Worm (Caenorhabditis elegans) whole organism, L2 larva: ENCODE measurements around the gene R06F6.12.

Source experiments
- ama-1 ChIP-seq: fragments of 150-350 bp; optimal IDR thresholded peaks from 2 replicates; lab custom pipeline; 2018; ENCODE audit warnings: inconsistent platforms
- blmp-1 ChIP-seq: sonication (generic microtip); optimal IDR thresholded peaks from 2 replicates; lab custom pipeline; 2017; ENCODE audit warnings: missing genetic modification characterization, mild to moderate bottlenecking, missing compliant biosample characterization, antibody characterized with exemption, moderate library complexity; ENCODE audit not compliant: insufficient read depth
- ceh-16 ChIP-seq: fragments of 150-350 bp; optimal IDR thresholded peaks from 2 replicates; lab custom pipeline; 2014; ENCODE audit warnings: missing biosample characterization, missing genetic modification characterization
- nhr-21 ChIP-seq: fragments of 150-350 bp; optimal IDR thresholded peaks from 2 replicates; lab custom pipeline; 2014; ENCODE audit warnings: missing biosample characterization, missing genetic modification characterization
- unc-39 ChIP-seq: fragments of 150-350 bp; optimal IDR thresholded peaks from 2 replicates; lab custom pipeline; 2014; ENCODE audit warnings: missing biosample characterization, missing genetic modification characterization
- zag-1 ChIP-seq: fragments of 150-350 bp; optimal IDR thresholded peaks from 2 replicates; lab custom pipeline; 2014; ENCODE audit warnings: missing biosample characterization, missing genetic modification characterization

- TF ChIP-seq ama-1 (lab: Kevin White, UChicago) (no peak), blmp-1 (tag; lab: Kevin White, UChicago) (no peak), zag-1 (no peak), ceh-16 (tag; lab: Kevin White, UChicago) (no peak), unc-39 (tag; lab: Kevin White, UChicago) (no peak), nhr-21 (tag; lab: Kevin White, UChicago) (peak; percentile 28)
Observed at ce11 chrII:10861723-10862486, 38.0 kb upstream of the R06F6.12 start.
